Fruit fly (Drosophila melanogaster) whole organism, adult: ENCODE data around the gene CG9257.

Source experiments
- CG11617 ChIP-seq: fragments of 200-800 bp; sonication (Bioruptor generic); optimal IDR thresholded peaks from 2 replicates; lab custom pipeline; 2017; ENCODE audit warnings: mild to moderate bottlenecking, missing biosample characterization, missing genetic modification reagents, missing genetic modification characterization
- CG12768 ChIP-seq: fragments of 200-800 bp; sonication (Bioruptor generic); optimal IDR thresholded peaks from 2 replicates; lab custom pipeline; 2017; ENCODE audit warnings: missing biosample characterization, missing genetic modification characterization, mild to moderate bottlenecking, moderate library complexity, missing genetic modification reagents
- CG1620 ChIP-seq: fragments of 200-800 bp; sonication (Bioruptor generic); optimal IDR thresholded peaks from 2 replicates; lab custom pipeline; 2016; ENCODE audit warnings: missing biosample characterization, missing genetic modification characterization
- CG33017 ChIP-seq: fragments of 200-800 bp; sonication (Bioruptor generic); optimal IDR thresholded peaks from 2 replicates; lab custom pipeline; 2018; ENCODE audit warnings: missing biosample characterization, mild to moderate bottlenecking, missing genetic modification characterization, moderate library complexity
- CG5204 ChIP-seq: fragments of 200-800 bp; sonication (Bioruptor generic); optimal IDR thresholded peaks from 2 replicates; lab custom pipeline; 2016; ENCODE audit warnings: missing biosample characterization, missing genetic modification characterization
- CG7101 ChIP-seq: fragments of 200-800 bp; sonication (Bioruptor generic); optimal IDR thresholded peaks from 2 replicates; lab custom pipeline; 2018; ENCODE audit warnings: missing biosample characterization, mild to moderate bottlenecking, missing genetic modification characterization, moderate library complexity
- Crg-1 ChIP-seq: fragments of 200-800 bp; sonication (Bioruptor generic); optimal IDR thresholded peaks from 2 replicates; lab custom pipeline; 2016; ENCODE audit warnings: missing biosample characterization, missing genetic modification characterization
- Mnt ChIP-seq: fragments of 200-800 bp; sonication (Bioruptor generic); optimal IDR thresholded peaks from 2 replicates; lab custom pipeline; 2016; ENCODE audit warnings: missing biosample characterization, mild to moderate bottlenecking, missing genetic modification characterization
- cic ChIP-seq: fragments of 200-800 bp; sonication (Bioruptor generic); optimal IDR thresholded peaks from 2 replicates; lab custom pipeline; 2017; ENCODE audit warnings: missing biosample characterization, mild to moderate bottlenecking, missing genetic modification characterization, moderate library complexity
- cnc ChIP-seq, 2 experiments: fragments of >200 bp; optimal IDR thresholded peaks; 2 replicates each; lab custom pipeline; 2017
- kay ChIP-seq: fragments of 200-800 bp; sonication (Bioruptor generic); peaks from one replicate; lab custom pipeline; 2016; ENCODE audit warnings: missing biosample characterization, missing genetic modification characterization, borderline replicate concordance
- ovo ChIP-seq: fragments of 200-800 bp; sonication (Bioruptor generic); optimal IDR thresholded peaks from 2 replicates; lab custom pipeline; 2016; ENCODE audit warnings: missing biosample characterization, missing genetic modification characterization
- pad ChIP-seq: fragments of 200-800 bp; sonication (Bioruptor generic); optimal IDR thresholded peaks from 3 replicates; lab custom pipeline; 2017; ENCODE audit warnings: missing biosample characterization, missing genetic modification characterization, mild to moderate bottlenecking, moderate library complexity, missing genetic modification reagents
- tj ChIP-seq: fragments of 200-800 bp; sonication (Bioruptor generic); optimal IDR thresholded peaks from 3 replicates; lab custom pipeline; 2017; ENCODE audit warnings: missing biosample characterization, mild to moderate bottlenecking, missing genetic modification characterization, moderate library complexity

DNA sequence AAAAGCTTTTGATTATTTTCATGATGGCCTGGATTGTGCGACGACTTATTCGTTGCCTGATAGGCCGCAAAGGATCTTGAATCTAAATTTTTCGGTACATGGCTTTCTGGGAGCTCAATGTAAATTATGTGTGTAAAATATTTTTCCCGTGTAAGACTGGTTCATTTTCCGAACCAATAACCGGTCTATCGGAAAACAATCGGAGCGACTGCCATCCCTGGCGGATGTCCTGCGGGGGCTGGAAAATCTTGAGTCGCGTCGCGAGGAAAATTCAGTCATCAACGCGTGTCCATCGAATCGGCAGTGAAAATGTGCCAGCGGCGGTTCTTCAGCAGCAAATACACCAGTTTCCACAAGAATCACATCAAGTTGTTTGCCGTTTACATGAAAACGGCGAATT lies 1.8 kb downstream of the CG9257 start, which contains the start of the genes CG46307 and Nhe2:
- no peak for TF ChIP-seq kay (GFP tag; lab: Kevin White, UChicago)
- TF ChIP-seq ovo = no peak
- TF ChIP-seq Crg-1 (GFP tag; lab: Kevin White, UChicago) = no peak
- no peak for TF ChIP-seq Mnt (GFP tag; lab: Kevin White, UChicago)
- TF ChIP-seq CG11617 (GFP tag; lab: Kevin White, UChicago) = no peak
- no peak for TF ChIP-seq CG12768
- TF ChIP-seq CG33017 = no peak
- TF ChIP-seq CG1620 (GFP tag; lab: Kevin White, UChicago) = no peak
- no peak for TF ChIP-seq pad (GFP tag; lab: Kevin White, UChicago)
- no peak for TF ChIP-seq cic (GFP tag; lab: Kevin White, UChicago)
- TF ChIP-seq tj (GFP tag; lab: Kevin White, UChicago) = no peak
- TF ChIP-seq CG7101 (tag; lab: Kevin White, UChicago) = no peak
- TF ChIP-seq CG5204 (GFP tag; lab: Kevin White, UChicago) = no peak
- TF ChIP-seq cnc (optimal IDR thresholded peaks at IDR 0.05; lab: Kevin White, UChicago) = no peak
